Worm (Caenorhabditis elegans) whole organism, early embryonic: ENCODE measurements around the gene cap-2.

Experiments used
- B0310.2 ChIP-seq: sonication (generic microtip); optimal IDR thresholded peaks from 2 replicates; lab custom pipeline; 2016; ENCODE audit warnings: mild to moderate bottlenecking, missing genetic modification characterization, missing compliant biosample characterization
- aly-1 ChIP-seq: sonication (generic microtip); optimal IDR thresholded peaks from 2 replicates; lab custom pipeline; 2016; ENCODE audit warnings: missing genetic modification characterization, missing compliant biosample characterization
- ama-1 ChIP-seq: fragments of 150-350 bp; optimal IDR thresholded peaks from 2 replicates; lab custom pipeline; 2014
- ceh-13 ChIP-seq: fragments of 200-800 bp; sonication (Bioruptor generic); optimal IDR thresholded peaks from 2 replicates; lab custom pipeline; 2018; ENCODE audit warnings: mild to moderate bottlenecking, missing genetic modification characterization, missing compliant biosample characterization
- ets-7 ChIP-seq: sonication (generic microtip); optimal IDR thresholded peaks from 2 replicates; lab custom pipeline; 2016; ENCODE audit warnings: missing genotype, missing genetic modification characterization, missing compliant biosample characterization
- flt-1 ChIP-seq: fragments of 200-800 bp; sonication (Bioruptor generic); IDR thresholded peaks from 2 replicates; pipeline ENCODE4 v1.3.6; 2022; ENCODE audit warnings: missing genetic modification characterization, missing compliant biosample characterization
- hmbx-1 ChIP-seq: sonication (generic microtip); optimal IDR thresholded peaks from 2 replicates; lab custom pipeline; 2016; ENCODE audit warnings: mild to moderate bottlenecking, missing genetic modification characterization, missing compliant biosample characterization
- hmg-4 ChIP-seq: fragments of 200-800 bp; sonication (Bioruptor generic); optimal IDR thresholded peaks from 2 replicates; lab custom pipeline; 2018; ENCODE audit warnings: mild to moderate bottlenecking, missing genetic modification characterization, missing compliant biosample characterization
- hnd-1 ChIP-seq: sonication (generic microtip); optimal IDR thresholded peaks from 2 replicates; lab custom pipeline; 2016; ENCODE audit warnings: missing genetic modification characterization, missing compliant biosample characterization
- scrt-1 ChIP-seq: fragments of 200-800 bp; sonication (Bioruptor generic); IDR thresholded peaks from 2 replicates; pipeline ENCODE4 v1.3.6; 2022; ENCODE audit warnings: missing genetic modification characterization, missing compliant biosample characterization
- sea-1 ChIP-seq: fragments of 200-800 bp; sonication (Bioruptor generic); conservative IDR thresholded peaks from 2 replicates; pipeline ENCODE4 v1.3.6; 2022; ENCODE audit warnings: missing genetic modification characterization, missing compliant biosample characterization
- tbx-11 ChIP-seq: fragments of 200-800 bp; sonication (Bioruptor generic); IDR thresholded peaks from 2 replicates; pipeline ENCODE4 v1.3.6; 2022; ENCODE audit warnings: missing genetic modification characterization, missing compliant biosample characterization
- tra-4 ChIP-seq: sonication (generic microtip); optimal IDR thresholded peaks from 2 replicates; lab custom pipeline; 2017; ENCODE audit warnings: missing genetic modification characterization, missing compliant biosample characterization

- no peak for TF ChIP-seq ets-7 (tag; lab: Kevin White, UChicago)
- TF ChIP-seq tra-4 (tag; lab: Kevin White, UChicago), result no peak
- no peak for TF ChIP-seq scrt-1 (GFP tag; lab: Robert Waterston, UW)
- no peak for TF ChIP-seq ceh-13 (GFP tag; lab: Kevin White, UChicago)
- no peak for TF ChIP-seq ama-1 (lab: Kevin White, UChicago)
- TF ChIP-seq hnd-1, result no peak
- no peak for TF ChIP-seq sea-1 (GFP tag; lab: Robert Waterston, UW)
- no peak for TF ChIP-seq aly-1 (tag; lab: Kevin White, UChicago)
- TF ChIP-seq flt-1 (GFP tag; lab: Robert Waterston, UW), result no peak
- TF ChIP-seq hmg-4, result no peak
- TF ChIP-seq B0310.2, result no peak
- no peak for TF ChIP-seq tbx-11 (GFP tag; lab: Robert Waterston, UW)
- no peak for TF ChIP-seq hmbx-1 (tag; lab: Kevin White, UChicago)
These were observed 6.0 kb upstream of the cap-2 start for ce11 chrII:10862749-10863656.
